Worm (Caenorhabditis elegans) whole organism, late embryonic: Measurements from ENCODE around the gene sptl-3.

Experiments used
- K02D7.2 ChIP-seq: sonication (generic microtip); optimal IDR thresholded peaks from 2 replicates; lab custom pipeline; 2017; ENCODE audit warnings: mild to moderate bottlenecking, missing genetic modification characterization, missing compliant biosample characterization
- K09A11.1 ChIP-seq: sonication (generic microtip); optimal IDR thresholded peaks from 2 replicates; lab custom pipeline; 2017; ENCODE audit warnings: antibody characterized with exemption, mild to moderate bottlenecking, missing genetic modification characterization, missing compliant biosample characterization; ENCODE audit not compliant: insufficient read depth
- Y22D7AL.16 ChIP-seq: sonication (generic microtip); optimal IDR thresholded peaks from 2 replicates; lab custom pipeline; 2016; ENCODE audit warnings: missing genetic modification characterization, missing compliant biosample characterization
- ahr-1 ChIP-seq: sonication (generic microtip); optimal IDR thresholded peaks from 2 replicates; lab custom pipeline; 2016; ENCODE audit warnings: missing genetic modification characterization, missing compliant biosample characterization
- ama-1 ChIP-seq: fragments of 150-350 bp; optimal IDR thresholded peaks from 2 replicates; lab custom pipeline; 2014
- ceh-2 ChIP-seq: sonication (generic microtip); optimal IDR thresholded peaks from 2 replicates; lab custom pipeline; 2016; ENCODE audit warnings: missing genotype, missing genetic modification characterization, missing compliant biosample characterization
- ceh-24 ChIP-seq: sonication (generic microtip); optimal IDR thresholded peaks from 2 replicates; lab custom pipeline; 2016; ENCODE audit warnings: mild to moderate bottlenecking, missing genetic modification characterization, missing compliant biosample characterization
- ceh-34 ChIP-seq: sonication (generic microtip); optimal IDR thresholded peaks from 2 replicates; lab custom pipeline; 2016; ENCODE audit warnings: mild to moderate bottlenecking, missing genetic modification characterization, missing compliant biosample characterization
- ceh-48 ChIP-seq: sonication (generic microtip); optimal IDR thresholded peaks from 2 replicates; lab custom pipeline; 2016; ENCODE audit warnings: missing genetic modification characterization, inconsistent platforms, missing compliant biosample characterization
- che-1 ChIP-seq: sonication (generic microtip); optimal IDR thresholded peaks from 2 replicates; lab custom pipeline; 2016; ENCODE audit warnings: mild to moderate bottlenecking, missing genetic modification characterization, missing compliant biosample characterization
- dmd-4 ChIP-seq: sonication (generic microtip); optimal IDR thresholded peaks from 2 replicates; lab custom pipeline; 2016; ENCODE audit warnings: borderline replicate concordance, missing genetic modification characterization, missing compliant biosample characterization
- dve-1 ChIP-seq: sonication (generic microtip); optimal IDR thresholded peaks from 2 replicates; lab custom pipeline; 2017; ENCODE audit warnings: antibody characterized with exemption, mild to moderate bottlenecking, missing genetic modification characterization, missing compliant biosample characterization
- elt-4 ChIP-seq: sonication (generic microtip); optimal IDR thresholded peaks from 2 replicates; lab custom pipeline; 2016; ENCODE audit warnings: missing genetic modification characterization, missing compliant biosample characterization
- fkh-6 ChIP-seq: sonication (generic microtip); optimal IDR thresholded peaks from 2 replicates; lab custom pipeline; 2016; ENCODE audit warnings: missing genetic modification characterization, missing compliant biosample characterization
- hlh-13 ChIP-seq: fragments of 200-800 bp; sonication (Bioruptor generic); optimal IDR thresholded peaks from 2 replicates; lab custom pipeline; 2018; ENCODE audit warnings: mild to moderate bottlenecking, missing genetic modification characterization, missing compliant biosample characterization
- hlh-8 ChIP-seq: sonication (generic microtip); optimal IDR thresholded peaks from 2 replicates; lab custom pipeline; 2016; ENCODE audit warnings: missing genotype, missing genetic modification characterization, missing compliant biosample characterization
- mec-3 ChIP-seq: sonication (generic microtip); optimal IDR thresholded peaks from 2 replicates; lab custom pipeline; 2016; ENCODE audit warnings: borderline replicate concordance, missing genetic modification characterization, missing compliant biosample characterization
- nfya-1 ChIP-seq: sonication (generic microtip); optimal IDR thresholded peaks from 2 replicates; lab custom pipeline; 2017; ENCODE audit warnings: missing genetic modification characterization, mild to moderate bottlenecking, missing compliant biosample characterization, antibody characterized with exemption, moderate library complexity
- nhr-232 ChIP-seq: sonication (generic microtip); optimal IDR thresholded peaks from 2 replicates; lab custom pipeline; 2016; ENCODE audit warnings: missing genetic modification characterization, missing compliant biosample characterization
- npax-4 ChIP-seq: sonication (generic microtip); optimal IDR thresholded peaks from 2 replicates; lab custom pipeline; 2016; ENCODE audit warnings: missing genetic modification characterization, missing compliant biosample characterization
- odd-2 ChIP-seq: sonication (generic microtip); optimal IDR thresholded peaks from 2 replicates; lab custom pipeline; 2017; ENCODE audit warnings: antibody characterized with exemption, mild to moderate bottlenecking, missing genetic modification characterization, missing compliant biosample characterization
- pat-9 ChIP-seq: fragments of 200-800 bp; sonication (Bioruptor generic); optimal IDR thresholded peaks from 2 replicates; lab custom pipeline; 2018; ENCODE audit warnings: mild to moderate bottlenecking, missing genetic modification characterization, moderate library complexity, missing compliant biosample characterization
- pax-1 ChIP-seq: fragments of 150-350 bp; optimal IDR thresholded peaks from 2 replicates; lab custom pipeline; 2014; ENCODE audit warnings: missing biosample characterization, missing genetic modification characterization
- pha-4 ChIP-seq: fragments of 150-350 bp; optimal IDR thresholded peaks from 2 replicates; lab custom pipeline; 2018; ENCODE audit warnings: missing biosample characterization, missing genetic modification reagents, missing genetic modification characterization
- ref-2 ChIP-seq: sonication (generic microtip); optimal IDR thresholded peaks from 2 replicates; lab custom pipeline; 2016; ENCODE audit warnings: missing genetic modification characterization, missing compliant biosample characterization
- rnt-1 ChIP-seq: sonication (generic microtip); optimal IDR thresholded peaks from 2 replicates; lab custom pipeline; 2016; ENCODE audit warnings: missing genetic modification characterization, missing compliant biosample characterization
- sox-2 ChIP-seq: fragments of 200-800 bp; sonication (Bioruptor generic); IDR thresholded peaks from 2 replicates; pipeline ENCODE4 v1.3.6; 2022; ENCODE audit warnings: missing genetic modification reagents, missing genetic modification characterization, missing compliant biosample characterization
- sox-4 ChIP-seq: sonication (generic microtip); optimal IDR thresholded peaks from 2 replicates; lab custom pipeline; 2017; ENCODE audit warnings: mild to moderate bottlenecking, missing genetic modification characterization, inconsistent platforms, missing compliant biosample characterization
- syd-9 ChIP-seq: sonication (generic microtip); optimal IDR thresholded peaks from 2 replicates; lab custom pipeline; 2016; ENCODE audit warnings: mild to moderate bottlenecking, missing genetic modification characterization, moderate library complexity, missing compliant biosample characterization
- tbx-2 ChIP-seq: sonication (generic microtip); optimal IDR thresholded peaks from 2 replicates; lab custom pipeline; 2016; ENCODE audit warnings: missing genetic modification characterization, missing compliant biosample characterization
- tbx-7 ChIP-seq: sonication (generic microtip); optimal IDR thresholded peaks from 2 replicates; lab custom pipeline; 2016; ENCODE audit warnings: missing genotype, missing genetic modification characterization, missing compliant biosample characterization
- ttx-3 ChIP-seq: sonication (generic microtip); optimal IDR thresholded peaks from 2 replicates; lab custom pipeline; 2016; ENCODE audit warnings: missing genetic modification reagents, missing genetic modification characterization, missing compliant biosample characterization
- unc-42 ChIP-seq: sonication (generic microtip); optimal IDR thresholded peaks from 2 replicates; lab custom pipeline; 2016; ENCODE audit warnings: missing genotype, missing genetic modification characterization, missing compliant biosample characterization
- ztf-16 ChIP-seq: sonication (generic microtip); optimal IDR thresholded peaks from 2 replicates; lab custom pipeline; 2017; ENCODE audit warnings: missing genetic modification characterization, missing compliant biosample characterization

The sptl-3 gene

ce11 chrV:13873323-13873722 lies 19.8 kb upstream of the sptl-3 start:
- TF ChIP-seq ceh-24 (tag; lab: Kevin White, UChicago) (no peak), nfya-1 (no peak), sox-2 (GFP tag; lab: Robert Waterston, UW) (no peak), ttx-3 (tag; lab: Kevin White, UChicago) (no peak), rnt-1 (no peak), ref-2 (tag; lab: Kevin White, UChicago) (no peak), ztf-16 (tag; lab: Kevin White, UChicago) (no peak)

- no peak for TF ChIP-seq K09A11.1 (tag; lab: Kevin White, UChicago)
Observed at ce11 chrV:13876529-13876928, 16.6 kb upstream of the sptl-3 start, which contains the start of gene T22G5.1. Gene T22G5.1, plus strand, starts transcription at chrV:13876829.

DNA sequence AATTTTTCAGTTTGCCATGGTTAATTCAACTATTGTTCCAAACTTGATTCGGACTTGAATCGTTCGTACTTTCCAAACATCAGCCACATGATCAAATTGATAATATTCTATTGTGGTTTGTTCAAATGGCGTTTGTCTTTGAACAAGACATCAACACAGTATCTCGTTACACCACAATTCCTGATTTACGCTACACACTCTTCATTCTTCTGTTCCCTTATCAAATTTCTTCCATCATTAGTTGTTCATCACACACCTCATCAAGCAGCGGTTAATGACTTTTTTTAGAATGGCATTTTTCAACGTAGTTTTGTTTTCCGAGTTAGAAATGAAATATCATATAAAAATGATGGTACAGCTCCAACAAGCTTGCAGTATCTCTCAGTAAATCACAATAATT lies 14.9 kb upstream of the sptl-3 start:
- no peak for TF ChIP-seq ceh-2 (tag; lab: Kevin White, UChicago)
- TF ChIP-seq, all 69 proteins: peak for 0

DNA sequence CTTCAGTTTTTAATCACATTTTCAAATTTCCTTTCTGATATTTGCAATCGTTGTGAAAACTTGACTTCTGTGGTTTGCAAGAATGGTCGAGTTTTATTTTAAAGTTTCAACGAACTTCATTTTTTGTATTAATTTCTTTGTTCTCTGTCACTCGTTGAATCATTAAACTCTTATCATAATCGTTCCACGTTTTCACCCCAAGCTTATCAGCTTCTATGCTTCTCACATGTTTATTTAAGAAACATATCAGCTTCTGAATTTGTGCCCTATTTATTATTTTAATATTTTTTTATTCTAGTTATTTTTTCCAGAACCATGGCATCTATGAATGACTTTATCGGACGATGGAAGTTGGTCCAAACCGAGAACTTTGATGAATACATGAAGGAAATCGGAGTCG lies 13.9 kb upstream of the sptl-3 start, which contains the start of gene lbp-7:
TSS of gene lbp-7 (plus strand) at position 312 of the 400 bp plus-strand sequence.
- TF ChIP-seq syd-9 (tag; lab: Kevin White, UChicago) = no peak
- TF ChIP-seq unc-42 (tag; lab: Kevin White, UChicago) = no peak
- TF ChIP-seq sox-4 (tag; lab: Kevin White, UChicago) = no peak
- TF ChIP-seq tbx-7 (tag; lab: Kevin White, UChicago) = no peak
- no peak for TF ChIP-seq nfya-1
- TF ChIP-seq hlh-13 = no peak
- TF ChIP-seq dve-1 (tag; lab: Kevin White, UChicago) = no peak
- no peak for TF ChIP-seq ceh-48
- TF ChIP-seq pax-1 = no peak
- no peak for TF ChIP-seq K09A11.1 (tag; lab: Kevin White, UChicago)
- no peak for TF ChIP-seq ceh-2 (tag; lab: Kevin White, UChicago)
- TF ChIP-seq Y22D7AL.16 (tag; lab: Kevin White, UChicago) = no peak
- TF ChIP-seq fkh-6 = no peak
- no peak for TF ChIP-seq tbx-2 (tag; lab: Kevin White, UChicago)
- TF ChIP-seq dmd-4 (tag; lab: Kevin White, UChicago) = no peak
- no peak for TF ChIP-seq npax-4 (tag; lab: Kevin White, UChicago)
- no peak for TF ChIP-seq hlh-8 (tag; lab: Kevin White, UChicago)
- no peak for TF ChIP-seq ref-2 (tag; lab: Kevin White, UChicago)
- no peak for TF ChIP-seq ztf-16 (tag; lab: Kevin White, UChicago)

- TF ChIP-seq sox-4 (tag; lab: Kevin White, UChicago) = no peak
- TF ChIP-seq unc-42 (tag; lab: Kevin White, UChicago) = peak; percentile 18
Observed at ce11 chrV:13880163-13880562, 13.0 kb upstream of the sptl-3 start.

ce11 chrV:13880607-13881006 lies 12.5 kb upstream of the sptl-3 start, which contains the start of gene T22G5.3:
Gene T22G5.3, plus strand, starts transcription at chrV:13880907.
- no peak for TF ChIP-seq odd-2 (tag; lab: Kevin White, UChicago)
- no peak for TF ChIP-seq elt-4 (tag; lab: Kevin White, UChicago)
- no peak for TF ChIP-seq ama-1 (lab: Kevin White, UChicago)
- TF ChIP-seq pat-9 (tag; lab: Kevin White, UChicago) = no peak
- no peak for TF ChIP-seq hlh-8 (tag; lab: Kevin White, UChicago)
- TF ChIP-seq syd-9 (tag; lab: Kevin White, UChicago) = no peak
- TF ChIP-seq ceh-24 (tag; lab: Kevin White, UChicago) = no peak
- TF ChIP-seq che-1 (tag; lab: Kevin White, UChicago) = no peak
- TF ChIP-seq mec-3 (tag; lab: Kevin White, UChicago) = no peak
- TF ChIP-seq ttx-3 (tag; lab: Kevin White, UChicago) = no peak
- no peak for TF ChIP-seq pax-1
- no peak for TF ChIP-seq pha-4
- TF ChIP-seq nhr-232 (tag; lab: Kevin White, UChicago) = no peak
- TF ChIP-seq dve-1 (tag; lab: Kevin White, UChicago) = no peak
- no peak for TF ChIP-seq ceh-34 (tag; lab: Kevin White, UChicago)
- no peak for TF ChIP-seq ahr-1
- no peak for TF ChIP-seq K02D7.2 (tag; lab: Kevin White, UChicago)
